Fruit fly (Drosophila melanogaster) whole organism, embryonic: ENCODE data around the gene CG42699.

Source experiments
- ATbp ChIP-seq: fragments of 200-800 bp; sonication (Bioruptor generic); optimal IDR thresholded peaks from 2 replicates; lab custom pipeline; 2017; ENCODE audit warnings: missing biosample characterization, mild to moderate bottlenecking, missing genetic modification characterization, missing genetic modification reagents
- Antp ChIP-seq: fragments of 200-800 bp; sonication (Bioruptor generic); optimal IDR thresholded peaks from 3 replicates; lab custom pipeline; 2016; ENCODE audit warnings: missing biosample characterization, missing genetic modification characterization
- CG11093 ChIP-seq: fragments of 200-800 bp; sonication (Bioruptor generic); IDR thresholded peaks from 3 replicates; pipeline ENCODE4 v1.3.6; 2022; ENCODE audit warnings: missing biosample characterization, missing genetic modification characterization
- CG11247 ChIP-seq: fragments of 200-800 bp; sonication (Bioruptor generic); IDR thresholded peaks from 2 replicates; pipeline ENCODE4 v1.3.6; 2022; ENCODE audit warnings: missing biosample characterization, missing genetic modification characterization
- CG15269 ChIP-seq: fragments of 200-800 bp; sonication (Bioruptor generic); optimal IDR thresholded peaks from 2 replicates; lab custom pipeline; 2018; ENCODE audit warnings: missing biosample characterization, mild to moderate bottlenecking, missing genetic modification characterization, moderate library complexity
- CG17186 ChIP-seq: fragments of 200-800 bp; sonication (Bioruptor generic); optimal IDR thresholded peaks from 3 replicates; lab custom pipeline; 2017; ENCODE audit warnings: missing biosample characterization, missing genetic modification reagents, missing genetic modification characterization
- CG17568 ChIP-seq: fragments of 200-800 bp; sonication (Bioruptor generic); optimal IDR thresholded peaks from 2 replicates; lab custom pipeline; 2018; ENCODE audit warnings: missing biosample characterization, mild to moderate bottlenecking, missing genetic modification characterization, moderate library complexity
- CG17612 ChIP-seq: fragments of 200-800 bp; sonication (Bioruptor generic); IDR thresholded peaks from 2 replicates; pipeline ENCODE4 v1.3.6; 2022; ENCODE audit warnings: missing biosample characterization, missing genetic modification characterization
- CG18599 ChIP-seq: fragments of 200-800 bp; sonication (Bioruptor generic); optimal IDR thresholded peaks from 3 replicates; lab custom pipeline; 2017; ENCODE audit warnings: missing biosample characterization, missing genetic modification characterization, mild to moderate bottlenecking, moderate library complexity, missing genetic modification reagents
- CG3726 ChIP-seq: fragments of 200-800 bp; sonication (Bioruptor generic); IDR thresholded peaks from 3 replicates; pipeline ENCODE4, ENCODE4 v1.3.6; 2022; ENCODE audit warnings: missing biosample characterization, missing genetic modification characterization
- CG5953 ChIP-seq: fragments of 200-800 bp; sonication (Bioruptor generic); IDR thresholded peaks from 2 replicates; pipeline ENCODE4 v1.3.6; 2022; ENCODE audit warnings: missing biosample characterization, missing genetic modification characterization
- CG6175 ChIP-seq: fragments of 200-800 bp; sonication (Bioruptor generic); IDR thresholded peaks from 3 replicates; pipeline ENCODE4 v1.3.6; 2022; ENCODE audit warnings: missing biosample characterization, missing genetic modification characterization
- CG7839 ChIP-seq: fragments of 200-800 bp; sonication (Bioruptor generic); optimal IDR thresholded peaks from 3 replicates; lab custom pipeline; 2018; ENCODE audit warnings: missing biosample characterization, mild to moderate bottlenecking, missing genetic modification characterization, moderate library complexity
- CG7928 ChIP-seq: fragments of 200-800 bp; sonication (Bioruptor generic); optimal IDR thresholded peaks from 2 replicates; lab custom pipeline; 2017; ENCODE audit warnings: missing biosample characterization, mild to moderate bottlenecking, missing genetic modification characterization
- CG9609 ChIP-seq: fragments of 200-800 bp; sonication (Bioruptor generic); optimal IDR thresholded peaks from 3 replicates; lab custom pipeline; 2016; ENCODE audit warnings: missing biosample characterization, missing genetic modification characterization
- CG9817 ChIP-seq: fragments of 200-800 bp; sonication (Bioruptor generic); optimal IDR thresholded peaks from 2 replicates; lab custom pipeline; 2018; ENCODE audit warnings: missing biosample characterization, mild to moderate bottlenecking, missing genetic modification characterization, moderate library complexity
- CG9932 ChIP-seq: fragments of 200-800 bp; sonication (Bioruptor generic); IDR thresholded peaks from 2 replicates; pipeline ENCODE4 v1.3.6; 2022; ENCODE audit warnings: missing biosample characterization, missing genetic modification characterization
- Chrac-16 ChIP-seq: fragments of 200-800 bp; sonication (Bioruptor generic); optimal IDR thresholded peaks from 3 replicates; lab custom pipeline; 2016; ENCODE audit warnings: missing biosample characterization, missing genetic modification characterization
- CrebB ChIP-seq: fragments of 200-800 bp; sonication (Bioruptor generic); optimal IDR thresholded peaks from 3 replicates; lab custom pipeline; 2018; ENCODE audit warnings: missing biosample characterization, mild to moderate bottlenecking, missing genetic modification characterization
- Hr3 ChIP-seq: fragments of 200-800 bp; sonication (Bioruptor generic); optimal IDR thresholded peaks from 3 replicates; lab custom pipeline; 2016; ENCODE audit warnings: missing biosample characterization, missing genetic modification characterization
- Jarid2 ChIP-seq: fragments of 200-800 bp; sonication (Bioruptor generic); optimal IDR thresholded peaks from 3 replicates; lab custom pipeline; 2017; ENCODE audit warnings: mild to moderate bottlenecking, missing biosample characterization, missing genetic modification reagents, missing genetic modification characterization
- Lpt ChIP-seq: fragments of >200 bp; optimal IDR thresholded peaks from 2 replicates; lab custom pipeline; 2018; ENCODE audit warnings: missing biosample characterization, missing genetic modification characterization
- Max ChIP-seq: fragments of 200-800 bp; sonication (Bioruptor generic); optimal IDR thresholded peaks from 2 replicates; lab custom pipeline; 2016; ENCODE audit warnings: missing biosample characterization, mild to moderate bottlenecking, missing genetic modification characterization
- Med ChIP-seq: fragments of 200-800 bp; sonication (Bioruptor generic); peaks from one replicate; lab custom pipeline; 2016; ENCODE audit warnings: missing biosample characterization, missing genetic modification characterization, mild to moderate bottlenecking, inconsistent platforms, moderate library complexity
- Meics ChIP-seq: fragments of 200-800 bp; sonication (Bioruptor generic); optimal IDR thresholded peaks from 2 replicates; lab custom pipeline; 2017; ENCODE audit warnings: missing biosample characterization, mild to moderate bottlenecking, missing genetic modification characterization
- NK7.1 ChIP-seq: fragments of 200-800 bp; sonication (Bioruptor generic); optimal IDR thresholded peaks from 3 replicates; lab custom pipeline; 2016; ENCODE audit warnings: missing biosample characterization, missing genetic modification characterization
- Optix ChIP-seq: fragments of 200-800 bp; sonication (Bioruptor generic); IDR thresholded peaks from 3 replicates; pipeline ENCODE4 v1.3.6; 2022; ENCODE audit warnings: missing biosample characterization, missing genetic modification characterization
- Pdp1 ChIP-seq, 2 experiments: fragments of 200-800 bp; sonication (Bioruptor generic); optimal IDR thresholded peaks; 3 replicates each; lab custom pipeline; 2016; ENCODE audit warnings: missing biosample characterization in 2 of 2, missing genetic modification characterization in 2 of 2, mild to moderate bottlenecking in 1 of 2, moderate library complexity in 1 of 2
- Sin3A ChIP-seq: fragments of >200 bp; optimal IDR thresholded peaks from 2 replicates; lab custom pipeline; 2018
- TFAM ChIP-seq: fragments of 200-800 bp; sonication (Bioruptor generic); optimal IDR thresholded peaks from 2 replicates; lab custom pipeline; 2017; ENCODE audit warnings: missing biosample characterization, missing genetic modification characterization, inconsistent platforms
- Taf1 ChIP-seq: fragments of 200-800 bp; sonication (Bioruptor generic); IDR thresholded peaks from 2 replicates; pipeline ENCODE4 v1.3.6; 2022; ENCODE audit warnings: missing biosample characterization, missing genetic modification characterization
- Tbp ChIP-seq: fragments of >200 bp; optimal IDR thresholded peaks from 2 replicates; lab custom pipeline; 2018; ENCODE audit warnings: missing biosample characterization, missing genetic modification characterization
- Xrp1 ChIP-seq: fragments of 200-800 bp; sonication (Bioruptor generic); IDR thresholded peaks from 2 replicates; pipeline ENCODE4 v1.3.6; 2022; ENCODE audit warnings: missing biosample characterization, missing genetic modification characterization
- cato ChIP-seq: fragments of 200-800 bp; sonication (Bioruptor generic); optimal IDR thresholded peaks from 2 replicates; lab custom pipeline; 2016; ENCODE audit warnings: missing biosample characterization, missing genetic modification characterization, borderline replicate concordance
- chm ChIP-seq: fragments of 200-800 bp; sonication (Bioruptor generic); IDR thresholded peaks from 2 replicates; pipeline ENCODE4 v1.3.6; 2022; ENCODE audit warnings: missing biosample characterization, missing genetic modification characterization
- dpn ChIP-seq, 2 experiments: fragments of 200-800 bp; sonication (Bioruptor generic); optimal IDR thresholded peaks; 3 replicates each; lab custom pipeline; 2016; ENCODE audit warnings: missing biosample characterization in 2 of 2, missing genetic modification characterization in 2 of 2
- ems ChIP-seq: fragments of 200-800 bp; sonication (Bioruptor generic); optimal IDR thresholded peaks from 3 replicates; lab custom pipeline; 2016; ENCODE audit warnings: missing biosample characterization, missing genetic modification characterization
- hbn ChIP-seq: fragments of 200-800 bp; sonication (Bioruptor generic); IDR thresholded peaks from 2 replicates; pipeline ENCODE4 v1.3.6; 2022; ENCODE audit warnings: missing biosample characterization, missing genetic modification characterization; ENCODE audit not compliant: partially characterized antibody
- kah ChIP-seq: fragments of 200-800 bp; sonication (Bioruptor generic); optimal IDR thresholded peaks from 2 replicates; lab custom pipeline; 2018; ENCODE audit warnings: missing biosample characterization, mild to moderate bottlenecking, missing genetic modification characterization
- knrl ChIP-seq: fragments of 200-800 bp; sonication (Bioruptor generic); IDR thresholded peaks from 3 replicates; pipeline ENCODE4 v1.3.6; 2022; ENCODE audit warnings: missing biosample characterization, missing genetic modification characterization; ENCODE audit not compliant: partially characterized antibody
- lola ChIP-seq, 3 experiments: fragments of >200 bp in 2 of 3; fragments of 200-800 bp in 1 of 3; sonication (Bioruptor generic) in 1 of 3; optimal IDR thresholded peaks; 2 replicates each; lab custom pipeline; 2017 to 2019; ENCODE audit warnings: missing biosample characterization in 3 of 3, missing genetic modification characterization in 3 of 3, mild to moderate bottlenecking in 1 of 3, moderate library complexity in 1 of 3
- p53 ChIP-seq: fragments of 200-800 bp; sonication (Bioruptor generic); optimal IDR thresholded peaks from 2 replicates; lab custom pipeline; 2016; ENCODE audit warnings: missing biosample characterization, missing genetic modification characterization
- psq ChIP-seq: fragments of 200-800 bp; sonication (Bioruptor generic); optimal IDR thresholded peaks from 2 replicates; lab custom pipeline; 2017; ENCODE audit warnings: missing biosample characterization, missing genetic modification characterization
- slou ChIP-seq: fragments of 200-800 bp; sonication (Bioruptor generic); optimal IDR thresholded peaks from 3 replicates; lab custom pipeline; 2016; ENCODE audit warnings: missing biosample characterization, missing genetic modification characterization
- sr ChIP-seq: fragments of 200-800 bp; sonication (Bioruptor generic); IDR thresholded peaks from 3 replicates; pipeline ENCODE4 v1.3.6; 2022; ENCODE audit warnings: missing biosample characterization, missing genetic modification characterization
- tna ChIP-seq: fragments of 200-800 bp; sonication (Bioruptor generic); IDR thresholded peaks from 2 replicates; pipeline ENCODE4 v1.3.6; 2022; ENCODE audit warnings: missing biosample characterization, missing genetic modification characterization; ENCODE audit not compliant: partially characterized antibody
- vvl ChIP-seq: fragments of 200-800 bp; sonication (Bioruptor generic); IDR thresholded peaks from 2 replicates; pipeline ENCODE4 v1.3.6; 2022; ENCODE audit warnings: missing biosample characterization, missing genetic modification characterization
- zf30C ChIP-seq: fragments of 200-800 bp; sonication (Bioruptor generic); optimal IDR thresholded peaks from 3 replicates; lab custom pipeline; 2018; ENCODE audit warnings: missing biosample characterization, mild to moderate bottlenecking, missing genetic modification characterization

CG42699 gene

DNA sequence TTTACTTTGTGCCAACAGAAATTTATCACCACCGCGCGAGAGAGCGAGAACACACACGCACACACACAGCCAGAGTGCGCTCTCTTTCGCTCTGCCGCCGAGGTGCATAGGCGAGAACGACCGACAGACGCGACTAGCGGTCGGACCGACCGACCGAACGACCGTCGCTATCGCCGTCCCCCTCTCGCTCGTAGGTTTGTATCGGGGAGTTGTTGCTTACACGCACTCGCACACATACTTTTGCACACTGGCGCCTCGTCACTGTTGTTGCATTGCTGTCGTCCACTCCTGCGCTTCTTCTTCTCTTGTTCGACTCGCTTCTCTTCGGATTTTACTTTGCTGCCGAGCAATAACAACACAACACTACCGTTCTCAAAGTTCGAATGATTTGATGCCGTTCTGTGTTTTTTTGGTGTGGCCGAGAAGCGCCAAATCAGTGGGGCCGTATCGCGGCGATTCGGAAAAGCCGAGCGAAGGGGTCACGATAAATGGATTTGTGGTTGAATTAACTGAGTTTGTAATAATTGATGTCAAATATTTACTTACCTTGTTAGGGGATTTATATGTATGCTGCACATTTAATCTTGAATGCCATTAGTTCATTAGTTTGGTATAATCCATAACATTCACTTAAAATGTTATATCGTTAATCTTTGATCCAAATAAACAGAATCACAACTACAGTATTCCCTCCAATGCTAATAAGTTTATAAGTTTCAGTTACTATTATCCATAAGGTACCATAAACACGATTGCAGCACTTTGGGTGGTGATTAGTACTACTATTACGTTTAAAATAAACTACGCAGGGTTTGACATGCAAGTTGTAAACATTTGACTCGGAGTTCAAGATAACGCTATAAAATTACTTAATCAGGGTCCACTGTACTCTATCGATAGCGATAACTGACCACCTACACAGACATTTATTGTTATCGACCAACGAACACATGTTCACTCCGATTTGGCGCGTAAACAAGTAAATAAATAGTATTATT lies 17.2 kb upstream of the CG42699 start, which contains the start of the genes IntS6 and Rtel1 (continued):
- TF ChIP-seq CG9609 (GFP tag; lab: Kevin White, UChicago) (peak; percentile 91), hbn (GFP tag; lab: Robert Waterston, UW) (no peak), lola (GFP tag; optimal IDR thresholded peaks at IDR 0.05; lab: Kevin White, UChicago) (peak in 1 of 3 experiments; percentile 82), CG9817 (tag; lab: Kevin White, UChicago) (peak; percentile 94), Xrp1 (GFP tag; lab: Robert Waterston, UW) (peak; percentile 91), vvl (GFP tag; lab: Robert Waterston, UW) (peak; percentile 92), ATbp (GFP tag; lab: Kevin White, UChicago) (peak; percentile 77), knrl (GFP tag; lab: Robert Waterston, UW) (no peak; the same call in 2 of the 3 replicates), Jarid2 (GFP tag; lab: Kevin White, UChicago) (peak; percentile 47), tna (GFP tag; lab: Robert Waterston, UW) (no peak), CG17186 (GFP tag; lab: Kevin White, UChicago) (peak; percentile 76), Meics (peak; percentile 90), dpn (GFP tag; optimal IDR thresholded peaks at IDR 0.05; lab: Kevin White, UChicago) (peak; percentile 91 to 92), CG18599 (GFP tag; lab: Kevin White, UChicago) (peak; percentile 90), CG6175 (GFP tag; lab: Robert Waterston, UW) (peak; percentile 65; the same call in 2 of the 3 replicates), Lpt (GFP tag; lab: Kevin White, UChicago) (no peak), CG7928 (GFP tag; lab: Kevin White, UChicago) (peak; percentile 35), zf30C (GFP tag; lab: Kevin White, UChicago) (no peak), kah (GFP tag; lab: Kevin White, UChicago) (peak; percentile 57), Sin3A (peak; percentile 11), Taf1 (GFP tag; lab: Robert Waterston, UW) (peak; percentile 86), p53 (GFP tag; lab: Kevin White, UChicago) (peak; percentile 70), chm (GFP tag; lab: Robert Waterston, UW) (peak; percentile 73), psq (GFP tag; lab: Kevin White, UChicago) (peak; percentile 54), CG7839 (tag; lab: Kevin White, UChicago) (peak; percentile 94), CG9932 (GFP tag; lab: Robert Waterston, UW) (peak; percentile 94), Antp (GFP tag; lab: Kevin White, UChicago) (peak; percentile 94), sr (GFP tag; lab: Robert Waterston, UW) (peak; percentile 63; the same call in 1 of the 3 replicates), CG17568 (GFP tag; lab: Kevin White, UChicago) (peak; percentile 84), CG3726 (peak; percentile 85), CG17612 (GFP tag; lab: Robert Waterston, UW) (peak; percentile 80), CG11093 (GFP tag; lab: Robert Waterston, UW) (peak; percentile 89), Max (GFP tag; lab: Kevin White, UChicago) (peak; percentile 87), TFAM (no peak), CG15269 (peak; percentile 93), CrebB (tag; lab: Kevin White, UChicago) (peak; percentile 84), Optix (GFP tag; lab: Robert Waterston, UW) (peak; percentile 81), NK7.1 (GFP tag; lab: Kevin White, UChicago) (peak; percentile 75), Hr3 (GFP tag; lab: Kevin White, UChicago) (peak; percentile 89), Tbp (GFP tag; lab: Kevin White, UChicago) (no peak), ems (GFP tag; lab: Kevin White, UChicago) (peak; percentile 90), cato (GFP tag; lab: Kevin White, UChicago) (peak; percentile 84), Med (GFP tag; lab: Kevin White, UChicago) (peak; percentile 98), Chrac-16 (peak; percentile 92), CG5953 (GFP tag; lab: Robert Waterston, UW) (no peak), CG11247 (peak; percentile 82), Pdp1 (GFP tag; optimal IDR thresholded peaks at IDR 0.05; lab: Kevin White, UChicago) (peak; percentile 85 to 95), slou (GFP tag; lab: Kevin White, UChicago) (peak; percentile 79)
